Fruit fly (Drosophila melanogaster): ENCODE measurements around the gene kuz.

DNA sequence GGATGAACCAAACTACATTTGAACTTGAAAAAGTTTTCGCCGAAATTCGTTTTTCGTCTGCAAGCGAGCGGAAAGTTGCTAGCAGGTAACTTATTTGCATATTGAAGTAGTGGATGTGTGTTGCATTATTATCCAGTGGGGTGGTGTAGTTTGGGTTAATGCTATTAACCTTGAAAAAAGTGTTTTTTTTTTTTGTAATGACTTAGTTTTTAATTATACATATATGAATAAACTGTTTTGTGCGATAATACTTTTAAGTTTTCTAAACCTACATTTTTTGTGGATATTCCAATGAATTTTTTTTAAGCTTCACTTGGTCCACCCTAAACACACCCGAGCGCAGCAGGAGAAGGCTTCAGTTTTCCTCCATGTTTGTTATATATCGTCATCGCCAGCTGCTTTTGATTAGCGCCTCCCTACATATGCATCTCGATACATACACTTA, 21.1 kb downstream of the kuz start:
- TF ChIP-seq CrebA (GFP tag; optimal IDR thresholded peaks at IDR 0.05; ENCODE audit: borderline replicate concordance) (peak; percentile 32), Vsx2 (GFP tag; optimal IDR thresholded peaks at IDR 0.05; ENCODE audit: partially characterized antibody) (no peak), psq (GFP tag; optimal IDR thresholded peaks at IDR 0.05) (peak; percentile 81), CG9705 (GFP tag; optimal IDR thresholded peaks at IDR 0.05) (peak; percentile 73), Mio (GFP tag; optimal IDR thresholded peaks at IDR 0.05) (peak; percentile 52), Hr78 (GFP tag; optimal IDR thresholded peaks at IDR 0.05) (no peak)

Measured in whole organism, wandering third instar larva.